Worm (Caenorhabditis elegans): ENCODE results near the gene Y37D8A.29.

The Y37D8A.29 gene

DNA sequence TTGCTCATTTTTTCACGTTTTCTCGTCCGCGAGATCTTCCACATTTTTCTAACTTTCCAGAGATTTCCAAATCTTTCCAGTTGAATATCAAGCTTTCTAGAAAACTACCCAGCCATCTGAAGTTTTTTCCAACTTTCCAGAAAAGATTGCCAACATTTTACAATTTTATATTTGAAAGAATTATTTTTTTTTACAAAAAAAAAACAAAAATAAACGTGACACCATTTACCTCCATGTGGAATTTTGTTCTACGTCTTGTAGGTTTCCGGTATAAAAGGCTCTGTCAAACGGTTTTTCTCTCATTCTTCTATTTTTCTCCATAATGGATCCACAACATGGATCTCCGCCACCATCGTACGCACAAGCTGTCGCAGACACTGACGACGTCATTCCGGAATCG, 26.8 kb downstream of the Y37D8A.29 start, which contains the start of gene Y37D8A.8:
Y37D8A.8 (plus strand) TSS at position 301 of the 400 bp plus-strand sequence.
- TF ChIP-seq akir-1 (GFP tag; optimal IDR thresholded peaks at IDR 0.05) (no peak), D2030.7 (GFP tag; IDR thresholded peaks at IDR 0.05) (no peak), nfya-1 (tag; optimal IDR thresholded peaks at IDR 0.05; ENCODE audit: borderline replicate concordance, insufficient read depth) (no peak)

DNA sequence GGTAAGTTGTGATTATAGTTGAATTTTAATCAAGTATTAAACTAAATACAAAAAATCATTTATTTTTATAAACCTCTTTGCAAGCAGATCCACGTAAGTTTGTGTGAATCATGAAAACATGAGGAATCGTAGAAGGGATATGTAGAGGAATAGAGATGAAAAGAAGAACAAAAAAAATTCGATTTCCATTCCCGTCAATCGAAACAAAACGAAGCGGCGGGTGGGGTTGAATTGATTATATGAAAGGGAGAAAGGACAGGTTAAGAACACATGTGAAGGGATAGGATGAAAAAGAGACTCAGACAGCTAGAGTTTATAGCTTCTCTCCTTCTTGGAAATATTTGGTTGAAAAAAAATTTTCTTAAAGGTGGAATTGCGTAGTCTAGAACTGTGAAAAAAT, 31.4 kb downstream of the Y37D8A.29 start:
- TF ChIP-seq snpc-3.4 (tag; optimal IDR thresholded peaks at IDR 0.05): no peak

ce11 chrIII:12856628-12857027, 34.9 kb downstream of the Y37D8A.29 start, which contains the start of gene Y37D8A.26:
Gene Y37D8A.26, minus strand, starts transcription at chrIII:12856728.
- no peak for TF ChIP-seq ama-1 (optimal IDR thresholded peaks at IDR 0.05)
- no peak for TF ChIP-seq ama-1 (GFP tag; optimal IDR thresholded peaks at IDR 0.05)
- no peak for TF ChIP-seq madf-3 (GFP tag; IDR thresholded peaks at IDR 0.05)
- no peak for TF ChIP-seq hmg-20 (GFP tag; IDR thresholded peaks at IDR 0.05)
- TF ChIP-seq ceh-100 (GFP tag; IDR thresholded peaks at IDR 0.05): no peak
- no peak for TF ChIP-seq F49E8.2 (tag; optimal IDR thresholded peaks at IDR 0.05; ENCODE audit: insufficient read depth)
- TF ChIP-seq lin-40 (tag; optimal IDR thresholded peaks at IDR 0.05): no peak
- TF ChIP-seq nhr-120 (GFP tag; IDR thresholded peaks at IDR 0.05): no peak
- TF ChIP-seq unc-62 (GFP tag; optimal IDR thresholded peaks at IDR 0.05): no peak
- TF ChIP-seq ztf-28 (GFP tag; IDR thresholded peaks at IDR 0.05): no peak
- TF ChIP-seq snpc-1.1 (tag; optimal IDR thresholded peaks at IDR 0.05; ENCODE audit: insufficient read depth): no peak
- TF ChIP-seq pbrm-1 (GFP tag; IDR thresholded peaks at IDR 0.05): no peak
- TF ChIP-seq Y67H2A.10 (GFP tag; conservative IDR thresholded peaks at IDR 0.05): no peak
- TF ChIP-seq hmg-1.2 (GFP tag; IDR thresholded peaks at IDR 0.05): no peak
- TF ChIP-seq bed-1 (GFP tag; IDR thresholded peaks at IDR 0.05): no peak
- TF ChIP-seq ztf-22 (GFP tag; optimal IDR thresholded peaks at IDR 0.05): no peak

DNA sequence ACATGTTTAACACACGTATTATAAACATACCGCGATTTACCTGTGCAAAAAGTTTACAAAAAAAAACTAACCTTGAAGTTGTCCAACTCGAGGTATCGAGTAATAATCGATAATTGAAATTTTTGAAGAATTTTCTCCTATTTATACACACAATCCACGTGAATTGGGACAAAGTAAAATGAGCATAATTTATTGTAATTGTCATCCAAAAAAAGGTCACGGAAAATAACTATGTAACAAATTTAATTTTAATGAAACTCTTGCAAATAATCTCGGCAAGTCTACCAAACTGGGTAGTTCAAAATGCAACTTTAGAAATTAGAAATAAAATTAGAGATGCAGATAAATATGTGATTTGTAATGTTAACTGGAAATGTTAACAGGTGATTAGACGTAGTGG, 36.1 kb downstream of the Y37D8A.29 start, which contains the start of gene Y37D8A.5:
Y37D8A.5 (minus strand) TSS at position 101 of the 400 bp plus-strand sequence.
- TF ChIP-seq F33H1.4 (GFP tag; IDR thresholded peaks at IDR 0.05): no peak
- no peak for TF ChIP-seq nhr-27 (tag; optimal IDR thresholded peaks at IDR 0.05)
- no peak for TF ChIP-seq efl-1 (GFP tag; optimal IDR thresholded peaks at IDR 0.05)
- TF ChIP-seq nhr-179 (tag; optimal IDR thresholded peaks at IDR 0.05): no peak
- TF ChIP-seq zfh-2 (GFP tag; conservative IDR thresholded peaks at IDR 0.05): no peak
- no peak for TF ChIP-seq rcor-1 (GFP tag; IDR thresholded peaks at IDR 0.05)
- TF ChIP-seq aptf-3 (GFP tag; IDR thresholded peaks at IDR 0.05): no peak
- TF ChIP-seq lir-1 (GFP tag; conservative IDR thresholded peaks at IDR 0.05): no peak
- TF ChIP-seq T07F8.4 (tag; optimal IDR thresholded peaks at IDR 0.05): no peak
- TF ChIP-seq tlf-1 (GFP tag; optimal IDR thresholded peaks at IDR 0.05): no peak
- no peak for TF ChIP-seq attf-3 (GFP tag; conservative IDR thresholded peaks at IDR 0.05)
- no peak for TF ChIP-seq aptf-2 (GFP tag; conservative IDR thresholded peaks at IDR 0.05)

- TF ChIP-seq ztf-6 (GFP tag; IDR thresholded peaks at IDR 0.05) (no peak), madf-3 (GFP tag; IDR thresholded peaks at IDR 0.05) (no peak), Y67H2A.10 (GFP tag; conservative IDR thresholded peaks at IDR 0.05) (no peak), mel-28 (tag; optimal IDR thresholded peaks at IDR 0.05; ENCODE audit: borderline replicate concordance) (no peak), ets-4 (GFP tag; optimal IDR thresholded peaks at IDR 0.05) (no peak), somi-1 (GFP tag; optimal IDR thresholded peaks at IDR 0.05) (no peak), dpl-1 (GFP tag; optimal IDR thresholded peaks at IDR 0.05) (no peak), ceh-27 (GFP tag; optimal IDR thresholded peaks at IDR 0.05) (no peak), Y53F4B.3 (GFP tag; IDR thresholded peaks at IDR 0.05) (no peak), ceh-40 (GFP tag; IDR thresholded peaks at IDR 0.05) (no peak)
Observed at ce11 chrIII:12851034-12851433, 40.4 kb downstream of the Y37D8A.29 start.
